Fruit fly (Drosophila melanogaster) whole organism: Measurements from ENCODE around the gene CG12024.

Experiments used
- CG8478 ChIP-seq: fragments of >200 bp; optimal IDR thresholded peaks from 2 replicates; lab custom pipeline; 2018; ENCODE audit warnings: inconsistent platforms
- Dll ChIP-seq: fragments of >200 bp; optimal IDR thresholded peaks from 2 replicates; lab custom pipeline; 2017
- EcR ChIP-seq, 2 experiments: fragments of >200 bp; optimal IDR thresholded peaks; 2 replicates each; lab custom pipeline; 2017; ENCODE audit warnings: missing biosample characterization in 2 of 2, missing genetic modification characterization in 2 of 2, missing genetic modification reagents in 2 of 2
- psq ChIP-seq: fragments of >200 bp; optimal IDR thresholded peaks from 2 replicates; lab custom pipeline; 2017
- usp ChIP-seq: fragments of >200 bp; optimal IDR thresholded peaks from 2 replicates; lab custom pipeline; 2017; ENCODE audit warnings: missing biosample characterization, missing genetic modification characterization, mixed read lengths

DNA sequence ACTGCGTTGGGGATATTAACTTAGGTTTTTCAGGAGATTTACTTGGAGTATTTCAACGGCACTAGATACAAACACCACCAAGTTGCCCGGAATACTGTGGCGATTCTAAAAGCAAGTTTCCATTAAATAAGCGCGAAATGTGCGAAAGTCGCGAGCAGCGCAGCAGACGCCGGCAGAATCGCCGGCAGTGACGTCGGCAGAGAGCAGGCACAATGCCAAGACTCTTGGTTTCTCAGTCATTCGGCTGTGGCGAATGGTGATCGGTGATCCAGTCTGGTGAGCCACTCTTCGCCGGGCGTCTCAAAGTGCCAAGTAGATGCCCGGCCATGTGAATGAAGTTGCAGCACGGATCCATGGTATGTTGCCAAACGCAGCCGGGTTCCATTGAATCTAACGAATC, 21.9 kb upstream of the CG12024 start, which contains the start of gene Cpr62Bb:
- TF ChIP-seq CG8478 (lab: Kevin White, UChicago) (no peak), Dll (lab: Kevin White, UChicago) (no peak), psq (lab: Kevin White, UChicago) (no peak), usp (GFP tag; lab: Kevin White, UChicago) (no peak), EcR (GFP tag; optimal IDR thresholded peaks at IDR 0.05; lab: Kevin White, UChicago) (no peak)
